Worm (Caenorhabditis elegans) whole organism, mixed stage, embryonic: ENCODE measurements around the gene tni-3.

Source experiments
- ces-1 ChIP-seq: fragments of 150-350 bp; optimal IDR thresholded peaks from 2 replicates; lab custom pipeline; 2014; ENCODE audit warnings: missing biosample characterization, missing genetic modification reagents, missing genetic modification characterization
- cnd-1 ChIP-seq: fragments of 200-800 bp; sonication (Bioruptor generic); optimal IDR thresholded peaks from 2 replicates; lab custom pipeline; 2018; ENCODE audit warnings: mild to moderate bottlenecking, missing genetic modification characterization, missing compliant biosample characterization
- unc-39 ChIP-seq: fragments of 150-350 bp; optimal IDR thresholded peaks from 2 replicates; lab custom pipeline; 2014; ENCODE audit warnings: missing biosample characterization, missing genetic modification characterization
- unc-62 ChIP-seq: fragments of 150-350 bp; optimal IDR thresholded peaks from 2 replicates; lab custom pipeline; 2014; ENCODE audit warnings: missing biosample characterization, missing genetic modification reagents, missing genetic modification characterization

DNA sequence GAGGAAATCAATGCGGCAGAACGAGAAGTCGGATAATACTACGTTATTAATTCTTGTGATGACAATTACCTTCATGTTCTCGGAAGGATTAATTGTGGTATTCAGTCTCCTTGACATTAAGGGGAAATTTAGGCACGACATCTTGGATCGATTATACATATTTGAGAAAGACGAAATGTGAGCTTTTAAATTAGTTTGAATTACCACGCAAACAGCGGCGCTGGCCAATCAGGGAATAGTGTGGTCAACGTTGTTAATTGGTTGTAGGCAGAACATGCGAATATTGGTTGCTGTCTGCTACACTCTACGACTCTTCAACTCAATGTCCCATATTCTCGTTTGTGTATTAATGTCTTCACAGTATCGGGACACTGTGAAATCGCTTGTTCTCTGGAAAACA lies 40.0 kb upstream of the tni-3 start, which contains the start of gene F49A5.10:
- no peak for TF ChIP-seq unc-39
- no peak for TF ChIP-seq ces-1 (GFP tag; lab: Kevin White, UChicago)
- no peak for TF ChIP-seq cnd-1 (tag; lab: Kevin White, UChicago)
- TF ChIP-seq unc-62 (GFP tag; lab: Kevin White, UChicago), result no peak
